Fruit fly (Drosophila melanogaster) whole organism, prepupa: ENCODE data around the gene Bicra.

Experiments used
- Blimp-1 ChIP-seq: fragments of 200-800 bp; sonication (Bioruptor generic); optimal IDR thresholded peaks from 3 replicates; lab custom pipeline; 2017; ENCODE audit warnings: missing biosample characterization, missing genetic modification characterization, mild to moderate bottlenecking, moderate library complexity, missing genetic modification reagents
- CG11294 ChIP-seq: fragments of 200-800 bp; sonication (Bioruptor generic); IDR thresholded peaks from 2 replicates; pipeline ENCODE4 v1.3.6; 2022; ENCODE audit warnings: missing biosample characterization, missing genetic modification characterization
- CG11902 ChIP-seq: fragments of 200-800 bp; sonication (Bioruptor generic); optimal IDR thresholded peaks from 3 replicates; lab custom pipeline; 2016; ENCODE audit warnings: missing biosample characterization, missing genetic modification characterization
- CG1621 ChIP-seq: fragments of 200-800 bp; sonication (Bioruptor generic); optimal IDR thresholded peaks from 3 replicates; lab custom pipeline; 2018; ENCODE audit warnings: missing biosample characterization, mild to moderate bottlenecking, missing genetic modification characterization
- CG16779 ChIP-seq: fragments of 200-800 bp; sonication (Bioruptor generic); optimal IDR thresholded peaks from 3 replicates; lab custom pipeline; 2017; ENCODE audit warnings: missing biosample characterization, mild to moderate bottlenecking, missing genetic modification characterization
- CG3032 ChIP-seq: fragments of 200-800 bp; optimal IDR thresholded peaks from 2 replicates; lab custom pipeline; 2019; ENCODE audit warnings: missing biosample characterization, mild to moderate bottlenecking, missing genetic modification characterization, moderate library complexity
- CG31627 ChIP-seq: fragments of 200-800 bp; sonication (Bioruptor generic); optimal IDR thresholded peaks from 3 replicates; lab custom pipeline; 2016; ENCODE audit warnings: missing biosample characterization, missing genetic modification characterization
- CG34406 ChIP-seq: fragments of 200-800 bp; sonication (Bioruptor generic); optimal IDR thresholded peaks from 3 replicates; lab custom pipeline; 2016; ENCODE audit warnings: missing biosample characterization, missing genetic modification characterization
- CG3919 ChIP-seq: fragments of 200-800 bp; sonication (Bioruptor generic); optimal IDR thresholded peaks from 3 replicates; lab custom pipeline; 2016; ENCODE audit warnings: missing biosample characterization, missing genetic modification characterization
- CG4318 ChIP-seq: fragments of 200-800 bp; sonication (Bioruptor generic); optimal IDR thresholded peaks from 3 replicates; lab custom pipeline; 2017; ENCODE audit warnings: missing biosample characterization, mild to moderate bottlenecking, missing genetic modification characterization
- CG6163 ChIP-seq: fragments of 200-800 bp; sonication (Bioruptor generic); IDR thresholded peaks from 3 replicates; pipeline ENCODE4 v1.3.6; 2022; ENCODE audit warnings: missing biosample characterization, missing genetic modification characterization
- CG6792 ChIP-seq: fragments of 200-800 bp; sonication (Bioruptor generic); optimal IDR thresholded peaks from 3 replicates; lab custom pipeline; 2016; ENCODE audit warnings: missing biosample characterization, missing genetic modification characterization
- CG6808 ChIP-seq: fragments of 200-800 bp; sonication (Bioruptor generic); optimal IDR thresholded peaks from 3 replicates; lab custom pipeline; 2017; ENCODE audit warnings: missing biosample characterization, missing genetic modification characterization, mild to moderate bottlenecking, moderate library complexity, missing genetic modification reagents
- CG7368 ChIP-seq: fragments of 200-800 bp; sonication (Bioruptor generic); optimal IDR thresholded peaks from 3 replicates; lab custom pipeline; 2016; ENCODE audit warnings: missing biosample characterization, missing genetic modification characterization
- CG8119 ChIP-seq: fragments of 200-800 bp; sonication (Bioruptor generic); IDR thresholded peaks from 3 replicates; pipeline ENCODE4 v1.3.6; 2022; ENCODE audit warnings: missing biosample characterization, missing genetic modification characterization
- CG8319 ChIP-seq: fragments of 200-800 bp; sonication (Bioruptor generic); optimal IDR thresholded peaks from 3 replicates; lab custom pipeline; 2016; ENCODE audit warnings: missing biosample characterization, missing genetic modification characterization
- CG8632 ChIP-seq: fragments of 200-800 bp; sonication (Bioruptor generic); optimal IDR thresholded peaks from 3 replicates; lab custom pipeline; 2016; ENCODE audit warnings: missing biosample characterization, missing genetic modification characterization
- Eip75B ChIP-seq: fragments of 200-800 bp; sonication (Bioruptor generic); optimal IDR thresholded peaks from 3 replicates; lab custom pipeline; 2016; ENCODE audit warnings: missing biosample characterization, missing genetic modification characterization
- Eip78C ChIP-seq: fragments of 200-800 bp; sonication (Bioruptor generic); peaks from one replicate; lab custom pipeline; 2016; ENCODE audit warnings: missing biosample characterization, missing genetic modification characterization
- Eip93F ChIP-seq: fragments of 200-800 bp; sonication (Bioruptor generic); optimal IDR thresholded peaks from 2 replicates; lab custom pipeline; 2016; ENCODE audit warnings: missing biosample characterization, mild to moderate bottlenecking, missing genetic modification characterization
- Ets21C ChIP-seq: fragments of 200-800 bp; sonication (Bioruptor generic); optimal IDR thresholded peaks from 3 replicates; lab custom pipeline; 2016; ENCODE audit warnings: missing biosample characterization, missing genetic modification characterization
- Ets96B ChIP-seq: fragments of 200-800 bp; optimal IDR thresholded peaks from 2 replicates; lab custom pipeline; 2019; ENCODE audit warnings: missing biosample characterization, mild to moderate bottlenecking, missing genetic modification characterization, moderate library complexity
- Gug ChIP-seq: fragments of 200-800 bp; sonication (Bioruptor generic); IDR thresholded peaks from 2 replicates; pipeline ENCODE4 v1.3.6; 2022; ENCODE audit warnings: missing biosample characterization, missing genetic modification characterization
- Hr38 ChIP-seq: sonication (Bioruptor generic); optimal IDR thresholded peaks from 2 replicates; lab custom pipeline; 2016; ENCODE audit warnings: missing biosample characterization, missing genetic modification characterization
- Hr39 ChIP-seq: fragments of 200-800 bp; sonication (Bioruptor generic); optimal IDR thresholded peaks from 2 replicates; lab custom pipeline; 2016; ENCODE audit warnings: missing biosample characterization, missing genetic modification characterization
- Hr4 ChIP-seq: fragments of 200-800 bp; sonication (Bioruptor generic); optimal IDR thresholded peaks from 3 replicates; lab custom pipeline; 2016; ENCODE audit warnings: missing biosample characterization, missing genetic modification characterization
- Lpt ChIP-seq: fragments of 200-800 bp; sonication (Bioruptor generic); optimal IDR thresholded peaks from 3 replicates; lab custom pipeline; 2016; ENCODE audit warnings: missing biosample characterization, missing genetic modification characterization
- Met ChIP-seq: fragments of 200-800 bp; sonication (Bioruptor generic); optimal IDR thresholded peaks from 3 replicates; lab custom pipeline; 2016; ENCODE audit warnings: missing biosample characterization, missing genetic modification characterization
- Smox ChIP-seq: fragments of 200-800 bp; sonication (Bioruptor generic); optimal IDR thresholded peaks from 3 replicates; lab custom pipeline; 2016; ENCODE audit warnings: missing biosample characterization, missing genetic modification characterization
- Sox102F ChIP-seq: fragments of 200-800 bp; sonication (Bioruptor generic); optimal IDR thresholded peaks from 2 replicates; lab custom pipeline; 2016; ENCODE audit warnings: missing biosample characterization, mild to moderate bottlenecking, missing genetic modification characterization
- Sox15 ChIP-seq: fragments of 200-800 bp; sonication (Bioruptor generic); optimal IDR thresholded peaks from 3 replicates; lab custom pipeline; 2016; ENCODE audit warnings: missing biosample characterization, missing genetic modification characterization
- achi ChIP-seq: fragments of 200-800 bp; sonication (Bioruptor generic); optimal IDR thresholded peaks from 3 replicates; lab custom pipeline; 2016; ENCODE audit warnings: missing biosample characterization, missing genetic modification characterization
- cyc ChIP-seq: fragments of 200-800 bp; sonication (Bioruptor generic); optimal IDR thresholded peaks from 3 replicates; lab custom pipeline; 2016; ENCODE audit warnings: missing biosample characterization, missing genetic modification characterization
- dac ChIP-seq: fragments of 200-800 bp; sonication (Bioruptor generic); optimal IDR thresholded peaks from 2 replicates; lab custom pipeline; 2017; ENCODE audit warnings: missing biosample characterization, mild to moderate bottlenecking, missing genetic modification characterization
- dsx ChIP-seq: fragments of 200-800 bp; optimal IDR thresholded peaks from 3 replicates; lab custom pipeline; 2019; ENCODE audit warnings: missing biosample characterization, mild to moderate bottlenecking, missing genetic modification characterization, moderate library complexity; ENCODE audit not compliant: poor library complexity, severe bottlenecking
- eg ChIP-seq: fragments of 200-800 bp; sonication (Bioruptor generic); IDR thresholded peaks from 3 replicates; pipeline ENCODE4 v1.3.6; 2022; ENCODE audit warnings: missing biosample characterization, missing genetic modification characterization
- esn ChIP-seq: fragments of 200-800 bp; sonication (Bioruptor generic); optimal IDR thresholded peaks from 2 replicates; lab custom pipeline; 2016; ENCODE audit warnings: missing biosample characterization, mild to moderate bottlenecking, missing genetic modification characterization, moderate library complexity
- fd85E ChIP-seq: fragments of 200-800 bp; sonication (Bioruptor generic); optimal IDR thresholded peaks from 3 replicates; lab custom pipeline; 2016; ENCODE audit warnings: missing biosample characterization, missing genetic modification characterization
- fkh ChIP-seq: fragments of 200-800 bp; sonication (Bioruptor generic); optimal IDR thresholded peaks from 3 replicates; lab custom pipeline; 2017; ENCODE audit warnings: missing biosample characterization, mild to moderate bottlenecking, missing genetic modification characterization, moderate library complexity
- lz ChIP-seq: fragments of 200-800 bp; sonication (Bioruptor generic); optimal IDR thresholded peaks from 3 replicates; lab custom pipeline; 2016; ENCODE audit warnings: missing biosample characterization, missing genetic modification characterization
- net ChIP-seq: fragments of 200-800 bp; sonication (Bioruptor generic); optimal IDR thresholded peaks from 3 replicates; lab custom pipeline; 2016; ENCODE audit warnings: missing biosample characterization, missing genetic modification characterization
- pdm3 ChIP-seq: fragments of 200-800 bp; sonication (Bioruptor generic); optimal IDR thresholded peaks from 3 replicates; lab custom pipeline; 2016; ENCODE audit warnings: missing biosample characterization, missing genetic modification characterization
- salr ChIP-seq, 2 experiments: fragments of 200-800 bp; sonication (Bioruptor generic); optimal IDR thresholded peaks; 3 replicates each; lab custom pipeline; 2016 to 2018; ENCODE audit warnings: missing biosample characterization in 2 of 2, missing genetic modification characterization in 2 of 2, mild to moderate bottlenecking in 1 of 2
- spab ChIP-seq: fragments of 200-800 bp; sonication (Bioruptor generic); optimal IDR thresholded peaks from 2 replicates; lab custom pipeline; 2017; ENCODE audit warnings: missing biosample characterization, mild to moderate bottlenecking, missing genetic modification characterization, missing genetic modification reagents
- vri ChIP-seq: fragments of 200-800 bp; sonication (Bioruptor generic); optimal IDR thresholded peaks from 3 replicates; lab custom pipeline; 2016; ENCODE audit warnings: missing biosample characterization, mild to moderate bottlenecking, missing genetic modification characterization

Gene Bicra

dm6 chr3R:29063207-29063920 is 524 bp downstream of the Bicra start (continued):
- peak; percentile 61 for TF ChIP-seq CG11902 (GFP tag; lab: Kevin White, UChicago)
- peak; percentile 26 for TF ChIP-seq Eip93F (GFP tag; lab: Kevin White, UChicago)
- TF ChIP-seq Hr38 (GFP tag; lab: Kevin White, UChicago), result no peak
- peak; percentile 64 for TF ChIP-seq CG6792 (GFP tag; lab: Kevin White, UChicago)
- no peak for TF ChIP-seq CG6163 (GFP tag; lab: Robert Waterston, UW)
- TF ChIP-seq salr (GFP tag; optimal IDR thresholded peaks at IDR 0.05; lab: Kevin White, UChicago), result peak in 1 of 2 experiments; percentile 71
- TF ChIP-seq Eip75B, result peak; percentile 55
- no peak for TF ChIP-seq Lpt (GFP tag; lab: Kevin White, UChicago)
- TF ChIP-seq Ets21C, result peak; percentile 35

DNA sequence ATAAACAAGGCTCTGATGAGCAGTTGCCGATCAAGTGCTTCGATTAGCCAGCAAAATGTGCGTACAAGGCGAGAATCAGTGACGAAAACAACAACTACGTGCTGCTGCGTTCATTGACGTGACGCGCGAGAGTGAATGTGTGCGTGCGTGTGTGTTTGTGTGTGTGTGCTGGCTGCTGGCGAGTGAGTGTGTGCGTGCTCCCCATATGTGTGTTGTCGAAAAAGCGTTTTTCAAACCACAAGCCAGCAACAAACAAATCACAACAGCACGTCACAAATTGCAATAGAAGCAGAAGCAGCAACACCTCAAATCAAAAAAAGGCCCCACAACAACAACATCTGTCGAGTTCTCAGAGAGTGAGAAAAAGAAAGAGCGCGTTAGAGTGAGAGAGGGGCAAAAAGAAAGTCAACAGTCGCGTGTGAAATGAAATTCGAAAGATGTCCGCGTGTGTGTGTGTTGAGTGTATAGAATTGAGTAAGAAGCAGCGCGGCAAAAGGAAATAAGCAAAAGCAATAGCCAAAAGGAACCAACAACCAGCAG is 1.2 kb downstream of the Bicra start:
- TF ChIP-seq CG34406 (GFP tag; lab: Kevin White, UChicago) (no peak), salr (GFP tag; optimal IDR thresholded peaks at IDR 0.05; lab: Kevin White, UChicago) (peak in 1 of 2 experiments; percentile 15)

DNA sequence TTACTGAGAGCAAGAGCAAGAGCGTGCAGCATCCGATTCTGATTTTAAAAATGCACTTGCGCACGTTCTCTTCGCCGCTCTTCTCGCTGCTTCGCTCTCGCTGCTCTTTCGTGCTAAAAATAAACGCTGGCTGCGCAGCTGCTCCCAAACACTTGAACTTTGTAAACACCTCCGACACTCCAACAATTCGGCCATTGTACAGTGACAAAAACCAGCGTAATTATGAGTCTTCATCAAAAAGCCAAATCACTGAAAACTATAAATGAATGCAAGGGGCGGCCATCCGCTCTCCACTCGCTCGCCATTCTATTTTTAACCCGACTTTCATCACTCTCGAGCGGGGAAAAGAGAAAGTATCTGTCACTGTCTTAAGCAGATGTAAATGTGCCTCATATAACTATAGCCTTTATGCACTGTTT is 1.9 kb downstream of the Bicra start:
- TF ChIP-seq Hr4 (GFP tag; lab: Kevin White, UChicago), result peak; percentile 49
- TF ChIP-seq eg (GFP tag; lab: Robert Waterston, UW), result no peak
- TF ChIP-seq Hr39 (GFP tag; lab: Kevin White, UChicago), result peak; percentile 28
- TF ChIP-seq CG1621 (tag; lab: Kevin White, UChicago), result peak; percentile 15
- TF ChIP-seq Eip93F (GFP tag; lab: Kevin White, UChicago), result no peak
- peak; percentile 15 for TF ChIP-seq pdm3 (GFP tag; lab: Kevin White, UChicago)
- peak; percentile 85 for TF ChIP-seq Eip78C
- peak; percentile 73 for TF ChIP-seq net
- peak; percentile 24 for TF ChIP-seq CG31627
- TF ChIP-seq CG3032 (tag; lab: Kevin White, UChicago), result peak; percentile 8
- TF ChIP-seq CG7368, result no peak
- peak; percentile 31 for TF ChIP-seq lz (GFP tag; lab: Kevin White, UChicago)
- TF ChIP-seq Gug, result no peak
- TF ChIP-seq CG6792 (GFP tag; lab: Kevin White, UChicago), result peak; percentile 35
- TF ChIP-seq Lpt (GFP tag; lab: Kevin White, UChicago), result peak; percentile 35
- TF ChIP-seq CG11294, result no peak
- TF ChIP-seq CG3919 (GFP tag; lab: Kevin White, UChicago), result peak; percentile 55
- TF ChIP-seq CG8632, result peak; percentile 43
- no peak for TF ChIP-seq CG8119 (GFP tag; lab: Robert Waterston, UW)
- TF ChIP-seq achi (GFP tag; lab: Kevin White, UChicago), result peak; percentile 40
- no peak for TF ChIP-seq Hr38 (GFP tag; lab: Kevin White, UChicago)
- peak; percentile 54 for TF ChIP-seq Eip75B
- TF ChIP-seq spab (GFP tag; lab: Kevin White, UChicago), result peak; percentile 12
- TF ChIP-seq vri (GFP tag; lab: Kevin White, UChicago), result peak; percentile 44
- no peak for TF ChIP-seq CG16779 (tag; lab: Kevin White, UChicago)
- TF ChIP-seq CG4318, result no peak
- TF ChIP-seq dsx, result peak; percentile 62
- peak; percentile 44 for TF ChIP-seq esn
- TF ChIP-seq fd85E (GFP tag; lab: Kevin White, UChicago), result no peak
- no peak for TF ChIP-seq CG11902 (GFP tag; lab: Kevin White, UChicago)
- TF ChIP-seq dac (GFP tag; lab: Kevin White, UChicago), result peak; percentile 29
- no peak for TF ChIP-seq Smox
- TF ChIP-seq CG8319 (GFP tag; lab: Kevin White, UChicago), result peak; percentile 26
- TF ChIP-seq Sox102F (GFP tag; lab: Kevin White, UChicago), result peak; percentile 45
- TF ChIP-seq cyc (GFP tag; lab: Kevin White, UChicago), result peak; percentile 24
- TF ChIP-seq fkh (GFP tag; lab: Kevin White, UChicago), result no peak
- TF ChIP-seq Ets96B, result peak; percentile 33
- peak; percentile 0 for TF ChIP-seq CG6808 (GFP tag; lab: Kevin White, UChicago)
- peak; percentile 60 for TF ChIP-seq Blimp-1 (GFP tag; lab: Kevin White, UChicago)
- TF ChIP-seq Met (GFP tag; lab: Kevin White, UChicago), result peak; percentile 30
- TF ChIP-seq Sox15 (GFP tag; lab: Kevin White, UChicago), result no peak
